Worm (Caenorhabditis elegans) whole organism, L3 larva: ENCODE measurements around the gene ima-3.

ENCODE experiments used
- R02D3.7 ChIP-seq: fragments of 150-350 bp; optimal IDR thresholded peaks from 2 replicates; lab custom pipeline; 2014; ENCODE audit warnings: missing biosample characterization, missing genetic modification characterization
- ZK546.5 ChIP-seq: sonication (generic microtip); optimal IDR thresholded peaks from 2 replicates; lab custom pipeline; 2017; ENCODE audit warnings: missing biosample characterization, missing genetic modification characterization
- ama-1 ChIP-seq: fragments of 150-350 bp; optimal IDR thresholded peaks from 2 replicates; lab custom pipeline; 2018
- ceh-16 ChIP-seq: sonication (generic microtip); optimal IDR thresholded peaks from 2 replicates; lab custom pipeline; 2017; ENCODE audit warnings: missing biosample characterization, missing genetic modification characterization
- ceh-82 ChIP-seq: fragments of 150-350 bp; optimal IDR thresholded peaks from 2 replicates; lab custom pipeline; 2014; ENCODE audit warnings: missing biosample characterization, missing genetic modification characterization
- egl-5 ChIP-seq: fragments of 150-350 bp; optimal IDR thresholded peaks from 2 replicates; lab custom pipeline; 2017; ENCODE audit warnings: missing biosample characterization, missing genetic modification reagents, missing genetic modification characterization, inconsistent platforms
- elt-2 ChIP-seq: sonication (generic microtip); optimal IDR thresholded peaks from 2 replicates; lab custom pipeline; 2016; ENCODE audit warnings: missing genetic modification reagents, mild to moderate bottlenecking, missing genetic modification characterization, missing compliant biosample characterization
- eor-1 ChIP-seq, 2 experiments: fragments of 150-350 bp; optimal IDR thresholded peaks; 2 replicates each; lab custom pipeline; 2014 to 2018; ENCODE audit warnings: missing biosample characterization in 2 of 2, missing genetic modification characterization in 2 of 2
- fkh-10 ChIP-seq: sonication (generic microtip); optimal IDR thresholded peaks from 2 replicates; lab custom pipeline; 2017; ENCODE audit warnings: missing biosample characterization, missing genetic modification reagents, missing genetic modification characterization
- hmg-11 ChIP-seq: sonication (generic microtip); optimal IDR thresholded peaks from 2 replicates; lab custom pipeline; 2016; ENCODE audit warnings: missing genetic modification characterization, missing compliant biosample characterization
- jun-1 ChIP-seq: fragments of 150-350 bp; optimal IDR thresholded peaks from 2 replicates; lab custom pipeline; 2014; ENCODE audit warnings: missing biosample characterization, missing genetic modification reagents, missing genetic modification characterization
- lin-15B ChIP-seq: fragments of 150-350 bp; optimal IDR thresholded peaks from 2 replicates; lab custom pipeline; 2014; ENCODE audit warnings: missing biosample characterization, missing genetic modification characterization
- lin-39 ChIP-seq: fragments of 150-350 bp; optimal IDR thresholded peaks from 2 replicates; lab custom pipeline; 2018; ENCODE audit warnings: missing biosample characterization, missing genetic modification reagents, missing genetic modification characterization
- lsy-12 ChIP-seq: sonication (generic microtip); optimal IDR thresholded peaks from 2 replicates; lab custom pipeline; 2016; ENCODE audit warnings: mild to moderate bottlenecking, missing genetic modification characterization, missing compliant biosample characterization
- mml-1 ChIP-seq: fragments of 150-350 bp; sonication (generic microtip); optimal IDR thresholded peaks from 3 replicates; lab custom pipeline; 2014; ENCODE audit warnings: missing biosample characterization, missing genetic modification characterization
- nfya-1 ChIP-seq: sonication (generic microtip); optimal IDR thresholded peaks from 2 replicates; lab custom pipeline; 2017; ENCODE audit warnings: missing genetic modification characterization, mild to moderate bottlenecking, missing compliant biosample characterization, antibody characterized with exemption, moderate library complexity; ENCODE audit not compliant: insufficient read depth
- nhr-11 ChIP-seq: fragments of 150-350 bp; optimal IDR thresholded peaks from 2 replicates; lab custom pipeline; 2014; ENCODE audit warnings: missing biosample characterization, missing genetic modification characterization
- nhr-23 ChIP-seq: fragments of 150-350 bp; optimal IDR thresholded peaks from 2 replicates; lab custom pipeline; 2014; ENCODE audit warnings: missing biosample characterization, missing genetic modification reagents, missing genetic modification characterization
- nhr-237 ChIP-seq: fragments of 150-350 bp; optimal IDR thresholded peaks from 2 replicates; lab custom pipeline; 2014; ENCODE audit warnings: missing biosample characterization, missing genetic modification characterization
- nhr-28 ChIP-seq: fragments of 150-350 bp; optimal IDR thresholded peaks from 2 replicates; lab custom pipeline; 2014; ENCODE audit warnings: missing biosample characterization, missing genetic modification characterization
- nhr-43 ChIP-seq: sonication (generic microtip); optimal IDR thresholded peaks from 2 replicates; lab custom pipeline; 2016; ENCODE audit warnings: mild to moderate bottlenecking, missing genetic modification characterization, missing compliant biosample characterization; ENCODE audit not compliant: poor library complexity, severe bottlenecking
- nhr-77 ChIP-seq: fragments of 150-350 bp; optimal IDR thresholded peaks from 2 replicates; lab custom pipeline; 2014; ENCODE audit warnings: missing biosample characterization, missing genetic modification characterization
- pha-4 ChIP-seq: fragments of 150-350 bp; optimal IDR thresholded peaks from 2 replicates; lab custom pipeline; 2014; ENCODE audit warnings: missing biosample characterization, missing genetic modification reagents, missing genetic modification characterization
- pqm-1 ChIP-seq: fragments of 150-350 bp; optimal IDR thresholded peaks from 2 replicates; lab custom pipeline; 2017; ENCODE audit warnings: missing biosample characterization, missing genetic modification characterization, inconsistent platforms
- snpc-4 ChIP-seq: fragments of 150-350 bp; optimal IDR thresholded peaks from 2 replicates; lab custom pipeline; 2014; ENCODE audit warnings: missing biosample characterization, missing genetic modification characterization
- tbx-2 ChIP-seq: sonication (generic microtip); optimal IDR thresholded peaks from 2 replicates; lab custom pipeline; 2016; ENCODE audit warnings: mild to moderate bottlenecking, missing genetic modification characterization, missing compliant biosample characterization
- unc-39 ChIP-seq: sonication (generic microtip); optimal IDR thresholded peaks from 4 replicates; lab custom pipeline; 2017; ENCODE audit warnings: missing biosample characterization, missing genetic modification characterization
- unc-62 ChIP-seq: fragments of 150-350 bp; sonication (generic microtip); optimal IDR thresholded peaks from 4 replicates; lab custom pipeline; 2014; ENCODE audit warnings: missing biosample characterization, missing genetic modification reagents, missing genetic modification characterization
- ztf-11 ChIP-seq: fragments of 150-350 bp; optimal IDR thresholded peaks from 2 replicates; lab custom pipeline; 2014; ENCODE audit warnings: missing biosample characterization, missing genetic modification characterization
- ztf-4 ChIP-seq: fragments of 150-350 bp; optimal IDR thresholded peaks from 2 replicates; lab custom pipeline; 2014; ENCODE audit warnings: missing biosample characterization, missing genetic modification characterization

The ima-3 gene

ce11 chrIV:7561614-7562142, at the start of gene ima-3:
Gene ima-3 (minus strand): TSS chrIV:7561664.
- TF ChIP-seq ZK546.5 (tag; lab: Kevin White, UChicago) (no peak), nhr-23 (tag; lab: Kevin White, UChicago) (peak; percentile 33), elt-2 (tag; lab: Kevin White, UChicago) (peak; percentile 12), egl-5 (tag; lab: Kevin White, UChicago) (peak; percentile 53), lin-39 (tag; lab: Kevin White, UChicago) (peak; percentile 48), unc-62 (GFP tag; lab: Kevin White, UChicago) (no peak), nfya-1 (tag; lab: Kevin White, UChicago) (peak; percentile 59), lin-15B (peak; percentile 75), pha-4 (tag; lab: Kevin White, UChicago) (peak; percentile 78), nhr-28 (no peak), hmg-11 (tag; lab: Kevin White, UChicago) (peak; percentile 39), snpc-4 (tag; lab: Kevin White, UChicago) (peak; percentile 29)

- TF ChIP-seq tbx-2, result no peak
- TF ChIP-seq pqm-1, result no peak
- TF ChIP-seq jun-1 (tag; lab: Kevin White, UChicago), result no peak
- no peak for TF ChIP-seq nhr-77 (tag; lab: Kevin White, UChicago)
- TF ChIP-seq unc-62 (GFP tag; lab: Kevin White, UChicago), result no peak
- no peak for TF ChIP-seq ZK546.5 (tag; lab: Kevin White, UChicago)
- TF ChIP-seq egl-5 (tag; lab: Kevin White, UChicago), result no peak
- no peak for TF ChIP-seq hmg-11 (tag; lab: Kevin White, UChicago)
- no peak for TF ChIP-seq ama-1 (lab: Kevin White, UChicago)
- no peak for TF ChIP-seq ceh-16 (tag; lab: Kevin White, UChicago)
- no peak for TF ChIP-seq fkh-10
- TF ChIP-seq mml-1 (tag; lab: Kevin White, UChicago), result no peak
- no peak for TF ChIP-seq nhr-23 (tag; lab: Kevin White, UChicago)
- no peak for TF ChIP-seq lin-39 (tag; lab: Kevin White, UChicago)
Observed at ce11 chrIV:7608111-7608510, 46.6 kb upstream of the ima-3 start.

- TF ChIP-seq nhr-77 (tag; lab: Kevin White, UChicago) (no peak), snpc-4 (tag; lab: Kevin White, UChicago) (no peak), eor-1 (tag; optimal IDR thresholded peaks at IDR 0.05; lab: Kevin White, UChicago) (no peak), nhr-11 (tag; lab: Kevin White, UChicago) (no peak), nhr-43 (no peak), lsy-12 (tag; lab: Kevin White, UChicago) (no peak), lin-15B (no peak), ztf-4 (tag; lab: Kevin White, UChicago) (no peak), unc-62 (GFP tag; lab: Kevin White, UChicago) (no peak), ceh-82 (tag; lab: Kevin White, UChicago) (no peak)
- TF ChIP-seq, all 47 proteins: peak for 0
Observed at ce11 chrIV:7605413-7605812, 43.9 kb upstream of the ima-3 start.

ce11 chrIV:7588631-7589030, 27.2 kb upstream of the ima-3 start, which contains the start of gene cla-1:
Gene cla-1 (plus strand): TSS chrIV:7588931.
- TF ChIP-seq nhr-237 (tag; lab: Kevin White, UChicago), result no peak
- no peak for TF ChIP-seq ztf-11 (tag; lab: Kevin White, UChicago)
- no peak for TF ChIP-seq R02D3.7 (tag; lab: Kevin White, UChicago)
- TF ChIP-seq lin-15B, result no peak
- no peak for TF ChIP-seq ceh-82 (tag; lab: Kevin White, UChicago)
- TF ChIP-seq unc-39 (tag; lab: Kevin White, UChicago), result no peak
- no peak for TF ChIP-seq ZK546.5 (tag; lab: Kevin White, UChicago)
- no peak for TF ChIP-seq eor-1 (tag; optimal IDR thresholded peaks at IDR 0.05; lab: Kevin White, UChicago)
- no peak for TF ChIP-seq nhr-11 (tag; lab: Kevin White, UChicago)

ce11 chrIV:7586972-7587371, 25.5 kb upstream of the ima-3 start:
- peak; percentile 42 for TF ChIP-seq fkh-10
- TF ChIP-seq pqm-1, result no peak
